Worm (Caenorhabditis elegans): ENCODE results near the gene htz-1.

DNA sequence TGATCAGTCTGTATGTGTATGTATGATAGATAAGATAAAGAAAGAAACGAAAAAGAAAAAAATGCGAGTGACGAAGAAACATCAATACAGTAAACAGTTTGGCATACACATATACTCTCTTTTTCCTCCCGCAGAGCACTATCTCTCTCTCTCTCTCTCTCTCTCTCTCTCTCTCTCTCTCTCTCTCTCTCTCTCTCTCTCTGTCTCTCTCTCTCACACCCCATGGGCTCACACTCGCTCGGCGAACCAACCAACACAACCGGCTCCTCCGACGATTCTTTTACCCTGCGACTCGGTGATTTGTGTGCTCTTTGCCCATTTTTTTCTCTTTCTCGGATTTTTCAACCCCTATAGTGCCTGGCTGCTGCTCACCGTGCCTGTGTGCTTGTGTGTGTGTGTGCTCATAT, 39.0 kb upstream of the htz-1 start:
- peak; percentile 49 for TF ChIP-seq pqm-1 (tag; optimal IDR thresholded peaks at IDR 0.05)
- no peak for TF ChIP-seq zag-1 (tag; optimal IDR thresholded peaks at IDR 0.05)
- no peak for TF ChIP-seq Y75B8A.6 (GFP tag; IDR thresholded peaks at IDR 0.05)
- TF ChIP-seq lir-3 (tag; optimal IDR thresholded peaks at IDR 0.05), result no peak
- TF ChIP-seq nhr-41 (GFP tag; IDR thresholded peaks at IDR 0.05), result no peak
- TF ChIP-seq lin-39 (tag; optimal IDR thresholded peaks at IDR 0.05), result no peak

Data from whole organism, L4 larva.